Fruit fly (Drosophila melanogaster): Measurements from ENCODE around the gene CG12104.

The CG12104 gene

dm6 chr3L:1578391-1578948 is 24.0 kb downstream of the CG12104 start (continued):
- TF ChIP-seq HLHmδ (GFP tag; optimal IDR thresholded peaks at IDR 0.05): no peak
- TF ChIP-seq HmgZ (tag; optimal IDR thresholded peaks at IDR 0.05): peak; percentile 34
- no peak for TF ChIP-seq CG7372 (GFP tag; IDR thresholded peaks at IDR 0.05)
- peak; percentile 55; the same call in 1 of the 2 replicates for TF ChIP-seq klu (GFP tag; IDR thresholded peaks at IDR 0.05)
- peak; percentile 53 for TF ChIP-seq CG2120 (GFP tag; optimal IDR thresholded peaks at IDR 0.05)
- no peak for TF ChIP-seq fu2 (GFP tag; optimal IDR thresholded peaks at IDR 0.05)
- TF ChIP-seq fru (optimal IDR thresholded peaks at IDR 0.05): no peak
- no peak for TF ChIP-seq B-H1 (GFP tag; IDR thresholded peaks at IDR 0.05)
- TF ChIP-seq CG11695 (GFP tag; IDR thresholded peaks at IDR 0.05): 0 out of 3 replicates have a peak, but pooled peaks have one; percentile 31
- TF ChIP-seq cato (GFP tag; optimal IDR thresholded peaks at IDR 0.05; ENCODE audit: borderline replicate concordance): no peak
- no peak for TF ChIP-seq CG43689 (GFP tag; IDR thresholded peaks at IDR 0.05)
- no peak for TF ChIP-seq CG6654 (GFP tag; optimal IDR thresholded peaks at IDR 0.05)
- TF ChIP-seq exex (tag; optimal IDR thresholded peaks at IDR 0.05): peak; percentile 51
- TF ChIP-seq usp (GFP tag; optimal IDR thresholded peaks at IDR 0.05): no peak
- no peak for TF ChIP-seq stc (GFP tag; IDR thresholded peaks at IDR 0.05)
- TF ChIP-seq Atf3 (GFP tag; optimal IDR thresholded peaks at IDR 0.05): peak; percentile 32
- TF ChIP-seq scrt (GFP tag; optimal IDR thresholded peaks at IDR 0.05): peak; percentile 20
- TF ChIP-seq CG12769 (tag; optimal IDR thresholded peaks at IDR 0.05): no peak
- TF ChIP-seq CG7839 (tag; optimal IDR thresholded peaks at IDR 0.05): peak; percentile 40
- TF ChIP-seq CG11696 (GFP tag; IDR thresholded peaks at IDR 0.05): peak; percentile 11; the same call in 1 of the 2 replicates
- TF ChIP-seq CTCF (GFP tag; optimal IDR thresholded peaks at IDR 0.05): peak; percentile 47
- no peak for TF ChIP-seq CG10366 (GFP tag; IDR thresholded peaks at IDR 0.05)
- TF ChIP-seq Antp (GFP tag; optimal IDR thresholded peaks at IDR 0.05): peak; percentile 43
- TF ChIP-seq CG16779 (GFP tag; IDR thresholded peaks at IDR 0.05): no peak
- TF ChIP-seq ranshi (GFP tag; IDR thresholded peaks at IDR 0.05): peak; percentile 46
- no peak for TF ChIP-seq z (GFP tag; IDR thresholded peaks at IDR 0.05)
- TF ChIP-seq CG13624 (GFP tag; optimal IDR thresholded peaks at IDR 0.05): peak; percentile 53
- TF ChIP-seq Trl (optimal IDR thresholded peaks at IDR 0.05): no peak
- TF ChIP-seq Trl (GFP tag; optimal IDR thresholded peaks at IDR 0.05): no peak
- no peak for TF ChIP-seq peb (GFP tag; IDR thresholded peaks at IDR 0.05)
- no peak for TF ChIP-seq CG3995 (GFP tag; optimal IDR thresholded peaks at IDR 0.05)
- no peak for TF ChIP-seq ro (GFP tag; IDR thresholded peaks at IDR 0.05)
- no peak for TF ChIP-seq CG2129 (GFP tag; IDR thresholded peaks at IDR 0.05; ENCODE audit: partially characterized antibody)
- no peak for TF ChIP-seq Dek (tag; optimal IDR thresholded peaks at IDR 0.05)
- TF ChIP-seq CG6683 (GFP tag; optimal IDR thresholded peaks at IDR 0.05): no peak
- peak; percentile 25 for TF ChIP-seq CG10979 (tag; optimal IDR thresholded peaks at IDR 0.05)
- TF ChIP-seq Fer3 (tag; optimal IDR thresholded peaks at IDR 0.05): peak; percentile 47
- no peak for TF ChIP-seq CG17912 (GFP tag; optimal IDR thresholded peaks at IDR 0.05)
- peak; percentile 45 for TF ChIP-seq CG9727 (GFP tag; optimal IDR thresholded peaks at IDR 0.05)
- peak; percentile 27 for TF ChIP-seq pnt (GFP tag; optimal IDR thresholded peaks at IDR 0.05)
- peak; percentile 28; the same call in 1 of the 2 replicates for TF ChIP-seq CG31441 (GFP tag; IDR thresholded peaks at IDR 0.05)
- no peak for TF ChIP-seq CG11093 (GFP tag; IDR thresholded peaks at IDR 0.05)
- no peak for TF ChIP-seq gt (GFP tag; IDR thresholded peaks at IDR 0.05)
- TF ChIP-seq CG13775 (GFP tag; optimal IDR thresholded peaks at IDR 0.05): peak; percentile 8
- no peak for TF ChIP-seq Hey (tag; optimal IDR thresholded peaks at IDR 0.05)
- TF ChIP-seq Blimp-1 (GFP tag; optimal IDR thresholded peaks at IDR 0.05): peak; percentile 44
- peak; percentile 59 for TF ChIP-seq dmrt99B (tag; optimal IDR thresholded peaks at IDR 0.05)
- no peak for TF ChIP-seq Ravus (GFP tag; IDR thresholded peaks at IDR 0.05)
- peak; percentile 45; the same call in 1 of the 2 replicates for TF ChIP-seq CG6689 (GFP tag; IDR thresholded peaks at IDR 0.05)
- no peak for TF ChIP-seq vfl (GFP tag; optimal IDR thresholded peaks at IDR 0.05)
- no peak for TF ChIP-seq GATAe (GFP tag; conservative IDR thresholded peaks at IDR 0.05)
- no peak for TF ChIP-seq fd102C (GFP tag; optimal IDR thresholded peaks at IDR 0.05)
- TF ChIP-seq ATbp (GFP tag; optimal IDR thresholded peaks at IDR 0.05): no peak
